Fruit fly (Drosophila melanogaster) whole organism, prepupa: ENCODE data around the gene CG6094.

Experiments
- Blimp-1 ChIP-seq: fragments of 200-800 bp; sonication (Bioruptor generic); optimal IDR thresholded peaks from 3 replicates; lab custom pipeline; 2017; ENCODE audit warnings: missing biosample characterization, missing genetic modification characterization, mild to moderate bottlenecking, moderate library complexity, missing genetic modification reagents
- CG10631 ChIP-seq: fragments of 200-800 bp; sonication (Bioruptor generic); optimal IDR thresholded peaks from 2 replicates; lab custom pipeline; 2016; ENCODE audit warnings: missing biosample characterization, missing genetic modification characterization
- CG10669 ChIP-seq: fragments of 200-800 bp; sonication (Bioruptor generic); optimal IDR thresholded peaks from 3 replicates; lab custom pipeline; 2018; ENCODE audit warnings: missing biosample characterization, mild to moderate bottlenecking, missing genetic modification characterization, moderate library complexity
- CG11762 ChIP-seq: fragments of 200-800 bp; sonication (Bioruptor generic); optimal IDR thresholded peaks from 3 replicates; lab custom pipeline; 2016; ENCODE audit warnings: missing biosample characterization, missing genetic modification characterization; ENCODE audit not compliant: insufficient read depth
- CG15336 ChIP-seq: fragments of 200-800 bp; sonication (Bioruptor generic); IDR thresholded peaks from 2 replicates; pipeline ENCODE4 v1.3.6; 2022; ENCODE audit warnings: missing biosample characterization, missing genetic modification characterization
- CG1621 ChIP-seq: fragments of 200-800 bp; sonication (Bioruptor generic); optimal IDR thresholded peaks from 3 replicates; lab custom pipeline; 2018; ENCODE audit warnings: missing biosample characterization, mild to moderate bottlenecking, missing genetic modification characterization
- CG16779 ChIP-seq: fragments of 200-800 bp; sonication (Bioruptor generic); optimal IDR thresholded peaks from 3 replicates; lab custom pipeline; 2017; ENCODE audit warnings: missing biosample characterization, mild to moderate bottlenecking, missing genetic modification characterization
- CG6163 ChIP-seq: fragments of 200-800 bp; sonication (Bioruptor generic); IDR thresholded peaks from 3 replicates; pipeline ENCODE4 v1.3.6; 2022; ENCODE audit warnings: missing biosample characterization, missing genetic modification characterization
- CG6276 ChIP-seq: fragments of 200-800 bp; sonication (Bioruptor generic); optimal IDR thresholded peaks from 2 replicates; lab custom pipeline; 2017; ENCODE audit warnings: missing biosample characterization, mild to moderate bottlenecking, missing genetic modification characterization
- CG6792 ChIP-seq: fragments of 200-800 bp; sonication (Bioruptor generic); optimal IDR thresholded peaks from 3 replicates; lab custom pipeline; 2016; ENCODE audit warnings: missing biosample characterization, missing genetic modification characterization
- CG6808 ChIP-seq: fragments of 200-800 bp; sonication (Bioruptor generic); optimal IDR thresholded peaks from 3 replicates; lab custom pipeline; 2017; ENCODE audit warnings: missing biosample characterization, missing genetic modification characterization, mild to moderate bottlenecking, moderate library complexity, missing genetic modification reagents
- CG6854 ChIP-seq: fragments of 200-800 bp; sonication (Bioruptor generic); optimal IDR thresholded peaks from 2 replicates; lab custom pipeline; 2017; ENCODE audit warnings: missing biosample characterization, mild to moderate bottlenecking, missing genetic modification characterization
- CG7368 ChIP-seq: fragments of 200-800 bp; sonication (Bioruptor generic); optimal IDR thresholded peaks from 3 replicates; lab custom pipeline; 2016; ENCODE audit warnings: missing biosample characterization, missing genetic modification characterization
- CG8119 ChIP-seq: fragments of 200-800 bp; sonication (Bioruptor generic); IDR thresholded peaks from 3 replicates; pipeline ENCODE4 v1.3.6; 2022; ENCODE audit warnings: missing biosample characterization, missing genetic modification characterization
- CG8319 ChIP-seq: fragments of 200-800 bp; sonication (Bioruptor generic); optimal IDR thresholded peaks from 3 replicates; lab custom pipeline; 2016; ENCODE audit warnings: missing biosample characterization, missing genetic modification characterization
- Eip75B ChIP-seq: fragments of 200-800 bp; sonication (Bioruptor generic); optimal IDR thresholded peaks from 3 replicates; lab custom pipeline; 2016; ENCODE audit warnings: missing biosample characterization, missing genetic modification characterization
- Eip78C ChIP-seq: fragments of 200-800 bp; sonication (Bioruptor generic); peaks from one replicate; lab custom pipeline; 2016; ENCODE audit warnings: missing biosample characterization, missing genetic modification characterization
- Ets21C ChIP-seq: fragments of 200-800 bp; sonication (Bioruptor generic); optimal IDR thresholded peaks from 3 replicates; lab custom pipeline; 2016; ENCODE audit warnings: missing biosample characterization, missing genetic modification characterization
- Lpt ChIP-seq: fragments of 200-800 bp; sonication (Bioruptor generic); optimal IDR thresholded peaks from 3 replicates; lab custom pipeline; 2016; ENCODE audit warnings: missing biosample characterization, missing genetic modification characterization
- Sox102F ChIP-seq: fragments of 200-800 bp; sonication (Bioruptor generic); optimal IDR thresholded peaks from 2 replicates; lab custom pipeline; 2016; ENCODE audit warnings: missing biosample characterization, mild to moderate bottlenecking, missing genetic modification characterization
- Sox14 ChIP-seq: fragments of 200-800 bp; sonication (Bioruptor generic); optimal IDR thresholded peaks from 3 replicates; lab custom pipeline; 2016; ENCODE audit warnings: missing biosample characterization, missing genetic modification characterization
- dsx ChIP-seq: fragments of 200-800 bp; optimal IDR thresholded peaks from 3 replicates; lab custom pipeline; 2019; ENCODE audit warnings: missing biosample characterization, mild to moderate bottlenecking, missing genetic modification characterization, moderate library complexity; ENCODE audit not compliant: poor library complexity, severe bottlenecking
- eg ChIP-seq: fragments of 200-800 bp; sonication (Bioruptor generic); IDR thresholded peaks from 3 replicates; pipeline ENCODE4 v1.3.6; 2022; ENCODE audit warnings: missing biosample characterization, missing genetic modification characterization
- esn ChIP-seq: fragments of 200-800 bp; sonication (Bioruptor generic); optimal IDR thresholded peaks from 2 replicates; lab custom pipeline; 2016; ENCODE audit warnings: missing biosample characterization, mild to moderate bottlenecking, missing genetic modification characterization, moderate library complexity
- fd85E ChIP-seq: fragments of 200-800 bp; sonication (Bioruptor generic); optimal IDR thresholded peaks from 3 replicates; lab custom pipeline; 2016; ENCODE audit warnings: missing biosample characterization, missing genetic modification characterization
- lz ChIP-seq: fragments of 200-800 bp; sonication (Bioruptor generic); optimal IDR thresholded peaks from 3 replicates; lab custom pipeline; 2016; ENCODE audit warnings: missing biosample characterization, missing genetic modification characterization
- net ChIP-seq: fragments of 200-800 bp; sonication (Bioruptor generic); optimal IDR thresholded peaks from 3 replicates; lab custom pipeline; 2016; ENCODE audit warnings: missing biosample characterization, missing genetic modification characterization
- ss ChIP-seq, 2 experiments: fragments of 200-800 bp; sonication (Bioruptor generic); optimal IDR thresholded peaks; 2 replicates in 1 of 2; 3 replicates in 1 of 2; lab custom pipeline; 2017 to 2018; ENCODE audit warnings: mild to moderate bottlenecking in 2 of 2, missing biosample characterization in 2 of 2, missing genetic modification characterization in 2 of 2, moderate library complexity in 1 of 2
- svp ChIP-seq: fragments of 200-800 bp; sonication (Bioruptor generic); peaks from one replicate; lab custom pipeline; 2016; ENCODE audit warnings: missing biosample characterization, missing genetic modification characterization
- vri ChIP-seq: fragments of 200-800 bp; sonication (Bioruptor generic); optimal IDR thresholded peaks from 3 replicates; lab custom pipeline; 2016; ENCODE audit warnings: missing biosample characterization, mild to moderate bottlenecking, missing genetic modification characterization

Gene CG6094

DNA sequence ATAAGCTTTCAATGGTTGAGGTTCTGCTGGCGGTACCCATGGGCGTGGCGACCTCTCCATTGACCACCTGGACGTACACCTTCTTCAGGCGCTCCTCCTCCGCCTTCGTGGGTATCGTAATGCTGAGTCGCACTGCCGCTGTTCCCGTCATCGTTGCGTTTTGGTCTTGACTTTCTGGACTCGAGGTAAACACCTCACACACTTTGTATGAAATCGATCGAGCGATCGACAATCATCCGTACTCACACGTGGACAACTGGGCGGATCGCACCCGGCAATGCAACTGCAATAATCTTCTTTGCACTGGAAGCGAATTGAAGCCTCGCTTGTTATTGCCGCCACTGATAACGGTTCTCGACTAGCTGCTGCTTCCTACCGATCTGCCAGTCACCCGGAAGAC lies 3.2 kb downstream of the CG6094 start, which contains the start of gene CG7384:
CG7384 (minus strand) TSS at position 366 of the 400 bp plus-strand sequence.
- peak; percentile 81 for TF ChIP-seq dsx (GFP tag; lab: Kevin White, UChicago)
- TF ChIP-seq eg (GFP tag; lab: Robert Waterston, UW): 0 out of 3 replicates have a peak, but pooled peaks have one; percentile 14
- peak; percentile 84 for TF ChIP-seq svp (GFP tag; lab: Kevin White, UChicago)
- no peak for TF ChIP-seq fd85E (GFP tag; lab: Kevin White, UChicago)
- TF ChIP-seq net (GFP tag; lab: Kevin White, UChicago): no peak

dm6 chr2L:10510843-10511242 lies 4.0 kb downstream of the CG6094 start:
- TF ChIP-seq lz (GFP tag; lab: Kevin White, UChicago): no peak
- peak; percentile 38 for TF ChIP-seq Eip78C
- TF ChIP-seq, all 60 proteins: peak for 1

dm6 chr2L:10513837-10514499 lies 7.1 kb downstream of the CG6094 start:
- TF ChIP-seq Lpt (GFP tag; lab: Kevin White, UChicago): no peak
- peak; percentile 55 for TF ChIP-seq Eip78C
- TF ChIP-seq CG10669 (GFP tag; lab: Kevin White, UChicago): peak; percentile 38

DNA sequence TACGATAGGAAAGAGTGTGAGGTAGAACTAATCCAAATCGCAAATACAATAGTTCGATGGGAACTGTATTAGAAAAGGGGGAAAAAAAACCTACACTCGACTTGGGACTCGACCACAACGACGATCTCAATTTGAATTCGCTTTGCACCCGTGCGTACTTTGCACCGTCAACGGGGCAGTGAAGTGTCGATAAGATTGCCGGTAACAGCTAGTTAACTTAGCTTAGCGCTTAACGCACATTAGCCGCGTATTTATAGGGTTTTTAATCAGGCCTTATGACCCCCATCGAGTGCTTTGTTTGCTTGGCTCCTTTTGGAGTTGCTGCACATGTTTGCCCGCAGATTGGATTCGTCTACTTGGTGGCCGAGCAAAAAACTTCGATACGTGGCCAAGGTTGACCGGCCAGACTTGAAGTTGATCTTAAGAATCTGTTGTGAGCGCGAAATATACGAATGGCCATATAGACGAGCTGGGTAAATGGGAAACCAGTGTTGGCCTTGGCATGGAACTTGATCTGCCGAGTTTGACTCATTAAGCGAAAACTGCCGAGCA lies 7.8 kb downstream of the CG6094 start:
- peak; percentile 29 for TF ChIP-seq CG6808
- TF ChIP-seq eg (GFP tag; lab: Robert Waterston, UW): 0 out of 3 replicates have a peak, but pooled peaks have one; percentile 20
- TF ChIP-seq esn: no peak
- TF ChIP-seq CG1621 (tag; lab: Kevin White, UChicago): no peak
- TF ChIP-seq net (GFP tag; lab: Kevin White, UChicago): peak; percentile 28
- no peak for TF ChIP-seq CG10631 (GFP tag; lab: Kevin White, UChicago)
- 0 out of 3 replicates have a peak, but pooled peaks have one; percentile 21 for TF ChIP-seq CG8119
- no peak for TF ChIP-seq Blimp-1 (GFP tag; lab: Kevin White, UChicago)
- no peak for TF ChIP-seq CG8319 (GFP tag; lab: Kevin White, UChicago)
- peak; percentile 1 to 32 for TF ChIP-seq ss (GFP tag; optimal IDR thresholded peaks at IDR 0.05; lab: Kevin White, UChicago)
- no peak for TF ChIP-seq Sox102F
- 0 out of 2 replicates have a peak, but pooled peaks have one; percentile 14 for TF ChIP-seq CG15336 (GFP tag; lab: Robert Waterston, UW)
- TF ChIP-seq CG6792 (GFP tag; lab: Kevin White, UChicago): no peak
- no peak for TF ChIP-seq CG11762
- TF ChIP-seq vri (GFP tag; lab: Kevin White, UChicago): no peak
- no peak for TF ChIP-seq Sox14 (GFP tag; lab: Kevin White, UChicago)
- no peak for TF ChIP-seq CG6854 (GFP tag; lab: Kevin White, UChicago)
- no peak for TF ChIP-seq CG6163
- TF ChIP-seq Ets21C (GFP tag; lab: Kevin White, UChicago): no peak
- no peak for TF ChIP-seq svp (GFP tag; lab: Kevin White, UChicago)
- TF ChIP-seq CG16779 (tag; lab: Kevin White, UChicago): no peak
- peak; percentile 49 for TF ChIP-seq CG6276 (GFP tag; lab: Kevin White, UChicago)
- TF ChIP-seq, all 60 proteins: peak for 7

- TF ChIP-seq CG7368 (GFP tag; lab: Kevin White, UChicago) (no peak), Eip75B (no peak), Sox102F (no peak), CG6854 (GFP tag; lab: Kevin White, UChicago) (no peak), fd85E (GFP tag; lab: Kevin White, UChicago) (no peak)
- TF ChIP-seq, all 60 proteins: peak for 0
Observed at dm6 chr2L:10515553-10516174, 8.8 kb downstream of the CG6094 start.
